Fruit fly (Drosophila melanogaster): ENCODE data around the gene mtSSB.

- TF ChIP-seq psq (optimal IDR thresholded peaks at IDR 0.05) (no peak), Dll (optimal IDR thresholded peaks at IDR 0.05) (no peak), CG8478 (optimal IDR thresholded peaks at IDR 0.05) (no peak), EcR (GFP tag; optimal IDR thresholded peaks at IDR 0.05) (no peak)
Observed at dm6 chr3R:16215319-16215701, 10.3 kb upstream of the mtSSB start.

Data from whole organism.